Fruit fly (Drosophila melanogaster): ENCODE results near the gene sob.

sob gene

DNA sequence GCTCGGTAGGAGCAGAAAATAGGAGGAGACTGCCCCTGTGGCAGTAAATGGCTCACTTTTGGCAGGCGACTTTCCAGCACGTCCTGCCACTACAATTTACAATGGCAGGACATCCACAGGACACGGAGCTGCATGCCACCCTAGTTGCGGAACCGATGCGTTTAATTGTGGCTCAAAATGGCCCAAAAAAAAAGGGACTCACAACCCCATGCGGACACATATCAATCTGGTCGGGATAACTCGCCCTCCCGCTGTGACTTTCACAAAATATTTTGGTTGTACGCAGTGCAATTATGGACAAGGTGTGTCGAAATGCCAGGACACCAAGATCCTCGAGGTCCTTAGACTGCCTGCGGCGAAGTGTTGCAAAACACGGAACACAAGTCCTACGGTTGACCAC lies 22.0 kb upstream of the sob start:
- no peak for TF ChIP-seq insv (optimal IDR thresholded peaks at IDR 0.05)
- TF ChIP-seq h (optimal IDR thresholded peaks at IDR 0.05): no peak
- TF ChIP-seq Myc (optimal IDR thresholded peaks at IDR 0.05): no peak

DNA sequence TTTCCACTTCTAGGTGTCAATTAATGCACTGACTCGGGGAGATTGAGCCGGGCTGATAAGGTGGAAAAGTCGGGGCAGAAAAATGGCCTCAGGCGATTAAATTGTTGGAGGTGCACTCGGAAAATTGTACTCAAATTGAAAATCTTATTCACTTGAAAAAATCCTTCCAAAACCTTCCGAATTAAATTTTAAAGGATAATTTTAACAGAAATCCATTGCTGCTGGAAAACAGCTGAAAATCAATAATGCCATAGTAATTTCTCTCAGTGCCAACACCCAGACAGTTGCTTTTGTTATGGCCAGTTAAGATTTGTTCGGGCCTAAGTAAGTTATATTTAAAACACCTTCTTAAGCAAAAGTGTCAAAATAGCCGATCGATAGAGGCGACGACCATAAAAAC lies 20.3 kb upstream of the sob start:
- TF ChIP-seq Sin3A (optimal IDR thresholded peaks at IDR 0.05) (no peak), h (optimal IDR thresholded peaks at IDR 0.05) (no peak), ttk (optimal IDR thresholded peaks at IDR 0.05) (no peak), psq (optimal IDR thresholded peaks at IDR 0.05) (no peak), Myc (optimal IDR thresholded peaks at IDR 0.05) (no peak), insv (optimal IDR thresholded peaks at IDR 0.05) (no peak)

DNA sequence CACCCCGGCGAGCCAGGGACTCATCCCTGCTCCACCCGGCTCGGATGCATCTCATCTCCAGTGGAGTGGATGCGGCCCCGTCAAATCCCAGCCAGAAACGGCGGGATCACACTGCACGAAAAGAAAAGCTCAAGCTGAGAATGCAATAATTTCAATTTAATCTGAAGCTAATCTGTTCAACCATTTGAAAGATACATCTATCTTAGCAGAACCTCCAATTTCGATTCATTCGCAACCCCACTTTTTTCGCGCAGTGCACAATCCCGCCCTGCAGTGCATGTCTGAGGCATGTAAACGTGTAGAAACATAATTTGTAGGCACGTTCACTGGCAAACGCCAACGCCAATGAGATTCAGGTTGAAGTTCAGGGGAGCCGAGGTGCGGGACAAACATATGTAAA lies 17.9 kb upstream of the sob start:
- no peak for TF ChIP-seq Sin3A (optimal IDR thresholded peaks at IDR 0.05)
- no peak for TF ChIP-seq Myc (optimal IDR thresholded peaks at IDR 0.05)
- TF ChIP-seq ttk (optimal IDR thresholded peaks at IDR 0.05): no peak
- no peak for TF ChIP-seq h (optimal IDR thresholded peaks at IDR 0.05)
- no peak for TF ChIP-seq insv (optimal IDR thresholded peaks at IDR 0.05)
- no peak for TF ChIP-seq psq (optimal IDR thresholded peaks at IDR 0.05)

DNA sequence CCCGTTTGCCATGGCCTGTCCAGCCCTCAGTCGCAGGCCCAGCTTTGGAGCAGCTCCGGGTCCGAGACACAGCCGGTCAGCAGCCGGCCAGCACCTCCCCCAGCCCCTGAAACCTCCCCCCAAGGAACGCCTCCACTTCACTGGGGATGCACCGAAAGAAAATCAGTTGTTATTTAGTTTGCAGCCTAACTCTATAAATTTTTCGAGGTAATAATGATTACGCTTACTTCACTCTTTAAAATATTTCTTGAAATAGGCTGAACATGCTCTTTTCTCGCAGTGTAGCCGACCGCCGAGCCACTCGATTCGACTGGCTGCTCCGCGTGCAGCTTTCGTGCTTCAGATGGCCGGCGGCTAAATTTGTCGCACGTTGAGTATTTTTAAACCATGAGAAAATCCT lies 16.6 kb upstream of the sob start:
- TF ChIP-seq ttk (optimal IDR thresholded peaks at IDR 0.05) (no peak), h (optimal IDR thresholded peaks at IDR 0.05) (no peak), Sin3A (optimal IDR thresholded peaks at IDR 0.05) (no peak), psq (optimal IDR thresholded peaks at IDR 0.05) (no peak), Myc (optimal IDR thresholded peaks at IDR 0.05) (no peak), insv (optimal IDR thresholded peaks at IDR 0.05) (no peak)

DNA sequence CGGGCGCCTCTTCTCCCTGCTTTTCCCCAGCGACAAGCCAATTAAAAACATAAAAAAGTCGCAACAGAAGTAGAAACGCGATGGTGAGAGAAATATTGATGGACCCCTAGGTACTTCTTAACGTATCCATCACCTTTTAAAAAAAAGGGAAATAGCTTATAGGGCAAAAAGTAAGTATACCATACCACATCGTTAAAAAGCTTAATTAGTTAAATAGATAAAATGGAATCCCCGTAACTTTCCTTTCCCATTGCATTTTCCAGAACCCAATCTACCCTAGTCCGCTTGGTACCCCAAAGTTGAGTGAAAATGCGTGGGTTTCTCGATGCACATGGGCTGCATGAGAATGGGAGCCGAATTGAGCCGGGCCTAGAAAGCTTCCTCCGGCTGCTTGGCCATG lies 14.1 kb upstream of the sob start:
- TF ChIP-seq Myc (optimal IDR thresholded peaks at IDR 0.05) (no peak), psq (optimal IDR thresholded peaks at IDR 0.05) (no peak), Sin3A (optimal IDR thresholded peaks at IDR 0.05) (no peak), ttk (optimal IDR thresholded peaks at IDR 0.05) (no peak), insv (optimal IDR thresholded peaks at IDR 0.05) (no peak), h (optimal IDR thresholded peaks at IDR 0.05) (no peak)

DNA sequence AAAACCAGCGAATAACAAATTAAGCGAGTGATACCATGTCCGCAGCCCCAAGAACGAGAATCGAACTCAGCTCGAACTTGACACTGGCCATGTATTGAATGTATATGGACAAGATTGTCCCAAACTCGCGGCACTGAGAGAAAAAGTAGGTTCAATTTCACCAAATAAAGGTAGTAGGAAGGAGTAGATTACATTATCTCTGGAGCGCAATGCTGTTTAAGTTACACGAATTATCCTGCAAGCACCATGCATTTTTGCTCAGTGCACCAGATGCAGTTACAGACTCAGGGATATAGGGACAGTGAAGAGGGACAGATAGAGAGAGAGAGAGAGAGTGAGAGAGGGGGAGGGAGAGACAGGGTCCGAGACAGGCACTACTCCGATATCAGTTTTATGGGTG lies 13.4 kb upstream of the sob start:
- TF ChIP-seq Sin3A (optimal IDR thresholded peaks at IDR 0.05) (no peak), Myc (optimal IDR thresholded peaks at IDR 0.05) (no peak), insv (optimal IDR thresholded peaks at IDR 0.05) (no peak), h (optimal IDR thresholded peaks at IDR 0.05) (no peak), ttk (optimal IDR thresholded peaks at IDR 0.05) (no peak)

DNA sequence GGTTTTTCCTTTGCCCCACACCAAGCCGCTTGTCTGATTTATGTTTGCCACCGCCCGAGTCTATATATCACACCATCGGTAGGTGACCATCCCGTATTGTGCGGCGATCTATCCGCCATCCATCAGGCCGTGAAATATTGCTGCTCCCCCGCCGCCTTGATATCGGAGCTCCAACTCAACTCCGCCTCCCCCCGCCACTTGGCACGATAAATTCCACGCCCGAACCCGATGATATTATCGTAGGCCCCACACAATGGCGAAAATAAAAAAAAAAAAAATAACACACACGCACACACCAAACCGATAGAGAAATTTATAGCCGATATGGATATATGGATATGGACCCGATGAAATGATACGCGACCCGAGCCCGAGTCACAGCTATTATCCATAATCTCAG lies 10.2 kb upstream of the sob start:
- TF ChIP-seq ttk (optimal IDR thresholded peaks at IDR 0.05) (no peak), insv (optimal IDR thresholded peaks at IDR 0.05) (no peak), Myc (optimal IDR thresholded peaks at IDR 0.05) (no peak)

DNA sequence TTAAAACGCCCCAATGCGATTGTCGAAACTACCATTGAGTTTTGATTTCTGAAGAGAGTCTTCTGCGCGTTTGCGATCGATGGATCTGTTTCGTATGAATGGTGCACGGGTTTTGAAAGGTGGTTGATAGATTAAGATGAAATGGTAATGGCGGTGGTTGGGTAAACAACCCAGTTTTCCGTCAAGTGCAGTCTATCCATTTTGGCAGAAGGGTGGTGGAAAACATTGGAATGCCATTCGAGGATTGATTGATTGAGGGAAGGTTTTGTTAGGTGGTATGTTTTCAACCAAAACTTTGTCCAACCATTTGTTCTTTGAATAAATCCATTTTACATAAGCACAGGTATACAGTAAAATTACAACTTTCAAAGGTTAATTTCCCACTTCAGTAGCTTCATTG lies 8.3 kb upstream of the sob start:
- TF ChIP-seq insv (optimal IDR thresholded peaks at IDR 0.05): no peak
- TF ChIP-seq Myc (optimal IDR thresholded peaks at IDR 0.05): no peak
- no peak for TF ChIP-seq Sin3A (optimal IDR thresholded peaks at IDR 0.05)
- no peak for TF ChIP-seq h (optimal IDR thresholded peaks at IDR 0.05)
- TF ChIP-seq psq (optimal IDR thresholded peaks at IDR 0.05): no peak
- TF ChIP-seq ttk (optimal IDR thresholded peaks at IDR 0.05): no peak

DNA sequence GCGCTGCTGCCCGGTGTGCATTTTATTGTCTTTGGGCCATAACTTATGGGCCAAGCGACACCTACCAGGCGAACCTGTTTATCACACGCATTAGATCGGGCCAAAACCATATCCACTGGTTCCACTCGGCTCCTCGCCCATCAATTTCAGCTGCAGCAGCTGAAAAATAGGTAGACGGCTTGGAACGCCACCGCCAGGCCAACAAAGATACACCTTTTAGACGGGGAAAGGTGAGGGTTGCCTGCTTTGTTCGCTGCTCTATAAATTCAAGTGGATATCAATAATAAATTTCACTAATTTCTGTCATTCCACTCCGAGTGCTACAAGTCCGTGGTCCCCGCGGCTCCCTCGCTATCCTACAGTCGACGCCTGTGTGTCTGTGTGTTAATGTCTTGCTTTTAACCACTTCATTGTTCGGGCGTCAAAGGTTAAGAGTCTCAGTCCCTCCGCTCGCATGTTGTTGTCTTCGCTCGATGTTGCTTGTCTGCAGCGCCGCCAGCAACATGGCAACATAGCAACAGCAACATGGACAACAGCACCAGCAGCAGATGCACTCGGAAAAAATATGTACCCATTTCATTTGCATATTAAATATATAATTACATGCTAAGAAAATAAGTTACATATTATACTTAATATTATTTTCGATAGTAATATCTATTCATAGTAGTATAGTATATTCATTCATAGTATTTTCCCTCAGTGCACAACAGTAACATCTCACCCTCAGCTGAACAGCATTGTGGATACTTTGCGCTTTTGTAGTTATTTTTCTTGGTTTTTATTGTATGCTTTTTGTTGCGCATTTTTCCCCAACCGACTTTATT lies 7.6 kb upstream of the sob start:
- TF ChIP-seq Sin3A (optimal IDR thresholded peaks at IDR 0.05) (no peak), h (optimal IDR thresholded peaks at IDR 0.05) (no peak), psq (optimal IDR thresholded peaks at IDR 0.05) (no peak), ttk (optimal IDR thresholded peaks at IDR 0.05) (no peak), insv (optimal IDR thresholded peaks at IDR 0.05) (no peak), Myc (optimal IDR thresholded peaks at IDR 0.05) (no peak)

DNA sequence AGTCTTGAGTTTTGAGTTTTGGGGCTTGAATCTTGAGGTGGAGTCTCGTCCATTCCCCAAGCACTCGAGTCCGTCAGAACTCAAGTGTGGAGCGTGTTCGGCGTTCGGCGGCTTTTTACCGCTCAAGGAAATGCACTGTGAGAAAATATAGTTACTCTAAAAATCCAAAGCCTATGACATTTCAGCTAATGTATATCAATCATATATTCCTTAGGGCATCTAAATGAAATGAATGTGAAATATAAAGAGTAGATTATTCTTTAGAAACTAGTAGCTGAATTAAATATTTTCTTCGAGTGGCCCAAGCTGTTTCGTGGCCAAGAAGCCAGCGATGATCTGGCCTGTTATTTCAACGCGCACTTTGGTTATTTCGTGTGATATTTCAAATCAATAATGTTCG lies 6.7 kb upstream of the sob start:
- TF ChIP-seq insv (optimal IDR thresholded peaks at IDR 0.05): no peak
- TF ChIP-seq Sin3A (optimal IDR thresholded peaks at IDR 0.05): no peak
- no peak for TF ChIP-seq psq (optimal IDR thresholded peaks at IDR 0.05)
- TF ChIP-seq h (optimal IDR thresholded peaks at IDR 0.05): no peak
- no peak for TF ChIP-seq Myc (optimal IDR thresholded peaks at IDR 0.05)
- TF ChIP-seq ttk (optimal IDR thresholded peaks at IDR 0.05): no peak

DNA sequence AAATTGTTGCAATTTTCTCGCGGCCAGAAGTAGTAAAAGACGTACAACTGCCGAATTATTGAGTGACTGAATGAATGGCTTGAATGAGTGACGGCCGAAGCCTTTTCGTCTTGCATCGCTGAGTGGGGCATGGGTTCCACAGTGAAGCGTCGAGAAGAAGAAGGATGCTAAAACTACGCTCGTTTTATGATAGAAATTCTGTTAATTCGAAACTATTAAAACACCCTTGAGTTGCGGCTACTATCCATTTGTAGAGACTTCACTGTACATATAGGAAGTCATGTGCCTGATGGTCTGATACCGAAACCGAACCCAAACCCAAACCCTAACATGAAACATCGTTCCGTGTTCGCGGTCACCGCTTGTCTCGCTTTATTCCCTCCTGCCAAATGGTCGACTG lies 4.7 kb upstream of the sob start:
- TF ChIP-seq Myc (optimal IDR thresholded peaks at IDR 0.05) (no peak), insv (optimal IDR thresholded peaks at IDR 0.05) (no peak), ttk (optimal IDR thresholded peaks at IDR 0.05) (no peak), h (optimal IDR thresholded peaks at IDR 0.05) (no peak), psq (optimal IDR thresholded peaks at IDR 0.05) (no peak)

DNA sequence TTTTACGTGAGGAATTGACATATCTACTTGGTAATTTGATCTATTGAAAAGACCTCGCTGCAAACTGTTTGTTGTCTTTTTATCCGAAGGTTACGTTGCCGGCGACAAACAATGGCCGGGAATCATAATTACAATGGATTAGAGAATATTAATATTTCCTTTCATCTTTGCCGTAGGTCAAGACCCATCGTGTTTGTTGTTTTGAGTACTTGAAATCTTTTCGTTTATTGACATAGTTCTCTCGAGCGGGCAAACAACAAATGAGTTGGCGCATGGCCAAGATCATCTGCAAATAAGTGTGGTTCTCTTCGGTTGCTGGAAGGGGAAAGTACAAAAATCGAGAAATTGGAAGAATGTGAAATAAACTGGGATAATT lies 3.7 kb upstream of the sob start:
- TF ChIP-seq insv (optimal IDR thresholded peaks at IDR 0.05): no peak
- TF ChIP-seq ttk (optimal IDR thresholded peaks at IDR 0.05): no peak

DNA sequence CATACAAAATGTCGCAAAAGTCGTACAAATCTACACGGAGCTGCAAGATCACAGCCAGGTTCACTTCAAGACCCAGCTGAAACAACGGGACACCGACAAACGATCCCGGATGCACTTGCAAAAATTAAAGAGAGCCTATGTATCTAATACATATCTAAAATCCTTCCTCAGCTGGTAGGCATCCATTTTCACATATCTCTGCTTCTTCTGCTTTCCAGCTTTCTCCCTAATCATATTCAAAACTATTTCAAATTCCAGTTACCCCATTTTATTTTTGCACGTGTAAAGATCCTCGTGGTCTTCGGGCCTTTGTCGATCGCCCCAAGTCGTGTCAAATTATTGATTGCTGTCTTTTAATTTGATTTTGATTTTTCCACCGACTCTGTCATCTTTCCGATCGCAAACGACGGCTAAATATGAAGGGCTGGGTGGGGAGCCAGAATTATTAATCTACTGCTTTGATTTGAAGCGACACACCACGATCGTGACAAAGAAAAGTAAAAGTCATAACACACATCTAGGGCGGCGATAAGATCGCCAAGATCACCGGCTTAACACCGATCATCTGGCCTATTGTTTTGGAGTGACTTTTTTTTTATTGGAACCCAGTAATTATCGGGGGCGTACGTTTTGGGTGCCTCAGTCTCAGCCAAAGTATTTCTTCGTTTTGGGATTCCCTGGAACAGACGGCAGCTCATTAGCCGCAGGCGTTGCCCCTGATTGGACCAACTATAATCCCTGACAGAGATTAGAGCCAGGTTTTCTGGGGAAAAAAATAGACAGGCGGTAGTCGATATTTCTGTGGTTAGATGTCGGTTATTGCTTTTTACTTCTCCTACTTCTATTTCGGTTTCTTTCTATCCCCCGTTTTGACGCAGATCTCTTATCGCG lies 3.1 kb upstream of the sob start:
- TF ChIP-seq Sin3A (optimal IDR thresholded peaks at IDR 0.05) (no peak), psq (optimal IDR thresholded peaks at IDR 0.05) (no peak), ttk (optimal IDR thresholded peaks at IDR 0.05) (no peak), Myc (optimal IDR thresholded peaks at IDR 0.05) (no peak), h (optimal IDR thresholded peaks at IDR 0.05) (no peak), insv (optimal IDR thresholded peaks at IDR 0.05) (no peak)

Data from Kc167 (cell line).